Fruit fly (Drosophila melanogaster): ENCODE results near the gene CG2129.

dm6 chrX:8152077-8152476 is 6.4 kb downstream of the CG2129 start, which contains the start of gene Gbeta5:
- no peak for TF ChIP-seq CG8478 (optimal IDR thresholded peaks at IDR 0.05)
- no peak for TF ChIP-seq CTCF (optimal IDR thresholded peaks at IDR 0.05)
